Worm (Caenorhabditis elegans) whole organism, mixed stage, embryonic: ENCODE measurements around the gene plc-4.

ENCODE experiments used
- M03D4.4 ChIP-seq: sonication (generic microtip); optimal IDR thresholded peaks from 2 replicates; lab custom pipeline; 2017; ENCODE audit warnings: mild to moderate bottlenecking, missing genetic modification characterization, missing compliant biosample characterization
- nhr-28 ChIP-seq: fragments of 150-350 bp; optimal IDR thresholded peaks from 2 replicates; lab custom pipeline; 2014; ENCODE audit warnings: missing biosample characterization, missing genetic modification characterization
- nhr-76 ChIP-seq: sonication (generic microtip); optimal IDR thresholded peaks from 2 replicates; lab custom pipeline; 2017; ENCODE audit warnings: missing biosample characterization, missing genetic modification characterization
- ztf-11 ChIP-seq: fragments of 150-350 bp; optimal IDR thresholded peaks from 2 replicates; lab custom pipeline; 2014; ENCODE audit warnings: missing biosample characterization, missing genetic modification characterization

ce11 chrIV:7561614-7562142, 49.2 kb upstream of the plc-4 start, which contains the start of gene ima-3:
- TF ChIP-seq M03D4.4 (tag; lab: Kevin White, UChicago) (no peak), nhr-28 (tag; lab: Kevin White, UChicago) (no peak), nhr-76 (tag; lab: Kevin White, UChicago) (no peak), ztf-11 (no peak)
